Worm (Caenorhabditis elegans) whole organism, dauer: ENCODE results near the gene col-43.

ENCODE experiments used
- unc-62 ChIP-seq: sonication (generic microtip); optimal IDR thresholded peaks from 2 replicates; lab custom pipeline; 2017; ENCODE audit warnings: missing biosample characterization, missing genetic modification reagents, missing genetic modification characterization

col-43 gene

ce11 chrV:8054130-8054529, 3.4 kb upstream of the col-43 start, which contains the start of gene ZC513.2:
Gene ZC513.2, plus strand, starts transcription at chrV:8054430.
- TF ChIP-seq unc-62 (GFP tag; lab: Kevin White, UChicago), result no peak

DNA sequence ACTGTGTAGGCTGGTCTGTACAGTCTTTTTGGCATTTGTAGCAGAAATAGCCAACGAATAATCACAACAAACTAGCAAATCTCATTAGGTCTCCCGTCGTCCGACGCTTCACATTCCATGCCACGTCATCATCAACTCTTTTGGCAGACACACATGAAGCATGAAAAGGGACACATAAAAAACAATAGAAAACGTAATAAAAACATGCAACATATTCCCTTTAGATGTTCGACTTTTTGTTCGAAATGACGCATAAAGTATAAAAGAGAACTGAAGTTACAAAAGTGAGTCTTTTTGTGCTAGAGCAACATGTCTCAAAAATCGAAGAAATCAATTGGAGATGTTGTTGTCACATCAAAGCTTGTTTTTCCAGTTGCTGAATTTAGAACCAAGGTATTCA, 1.1 kb upstream of the col-43 start, which contains the start of gene sth-1:
sth-1 (plus strand) TSS at position 301 of the 400 bp plus-strand sequence.
- no peak for TF ChIP-seq unc-62 (GFP tag; lab: Kevin White, UChicago)

ce11 chrV:8050059-8050677, 543 bp downstream of the col-43 start:
- TF ChIP-seq unc-62 (GFP tag; lab: Kevin White, UChicago), result no peak

DNA sequence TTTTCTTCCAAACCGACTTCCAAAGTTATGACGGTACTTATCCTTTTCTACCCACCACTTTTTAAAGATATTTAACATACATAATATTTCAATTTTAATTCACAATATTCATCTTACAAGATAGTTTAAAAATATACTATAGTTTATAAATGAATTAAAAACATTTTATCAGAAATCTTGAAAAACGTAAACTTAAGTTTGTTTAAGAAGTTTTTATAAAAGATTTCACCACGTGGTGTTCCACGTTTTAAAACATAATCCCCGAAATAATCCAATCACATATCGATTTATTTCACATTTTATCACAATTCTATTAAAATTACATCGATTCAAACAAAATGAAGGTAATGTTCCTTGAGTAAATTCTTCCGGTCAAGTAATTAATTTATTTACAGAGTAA, 4.0 kb downstream of the col-43 start, which contains the start of gene ZC513.3:
ZC513.3 (plus strand) TSS at position 301 of the 400 bp plus-strand sequence.
- TF ChIP-seq unc-62 (GFP tag; lab: Kevin White, UChicago), result no peak

DNA sequence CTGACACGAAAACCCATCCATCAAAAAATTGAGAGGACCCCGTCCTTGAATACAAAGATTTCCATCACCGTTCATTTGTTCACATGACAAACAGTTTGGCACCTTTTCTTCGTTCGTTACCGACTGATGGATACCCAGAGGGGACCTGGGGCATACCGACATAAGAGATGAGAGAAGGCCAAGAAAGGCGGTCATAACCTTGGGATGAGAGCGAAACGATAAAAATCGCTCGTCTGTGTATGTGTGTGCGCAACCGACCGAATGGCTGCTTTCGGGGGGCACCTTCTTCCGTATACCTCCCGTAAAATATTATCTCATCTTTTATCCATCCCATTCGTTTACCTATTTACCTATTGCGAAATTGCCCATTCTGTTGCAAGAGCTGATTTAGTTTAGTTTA, 5.8 kb downstream of the col-43 start:
- no peak for TF ChIP-seq unc-62 (GFP tag; lab: Kevin White, UChicago)

- no peak for TF ChIP-seq unc-62 (GFP tag; lab: Kevin White, UChicago)
Observed at ce11 chrV:8043664-8044063, 7.0 kb downstream of the col-43 start.

ce11 chrV:8041336-8041868, 9.3 kb downstream of the col-43 start:
- TF ChIP-seq unc-62 (GFP tag; lab: Kevin White, UChicago), result no peak

ce11 chrV:8040247-8041084, 10.2 kb downstream of the col-43 start:
- no peak for TF ChIP-seq unc-62 (GFP tag; lab: Kevin White, UChicago)

DNA sequence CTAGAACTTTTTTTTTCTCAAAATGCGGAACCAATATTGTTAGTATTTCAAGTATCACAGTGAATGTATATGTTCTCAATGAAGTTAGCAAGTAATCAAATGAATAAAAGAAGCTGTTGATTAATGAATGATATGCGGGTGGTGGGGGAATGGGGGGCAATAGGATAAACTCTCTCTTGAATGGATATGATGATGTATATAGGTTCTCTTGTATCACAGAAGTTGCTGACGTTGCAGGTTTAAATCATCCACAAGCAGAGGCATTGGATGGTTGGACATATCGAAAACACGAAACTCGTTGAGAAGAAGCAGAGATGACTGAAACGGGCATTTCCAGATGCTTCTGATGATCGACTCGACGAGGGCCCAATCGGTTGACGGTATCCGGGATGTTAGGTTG, 11.1 kb downstream of the col-43 start:
- no peak for TF ChIP-seq unc-62 (GFP tag; lab: Kevin White, UChicago)

DNA sequence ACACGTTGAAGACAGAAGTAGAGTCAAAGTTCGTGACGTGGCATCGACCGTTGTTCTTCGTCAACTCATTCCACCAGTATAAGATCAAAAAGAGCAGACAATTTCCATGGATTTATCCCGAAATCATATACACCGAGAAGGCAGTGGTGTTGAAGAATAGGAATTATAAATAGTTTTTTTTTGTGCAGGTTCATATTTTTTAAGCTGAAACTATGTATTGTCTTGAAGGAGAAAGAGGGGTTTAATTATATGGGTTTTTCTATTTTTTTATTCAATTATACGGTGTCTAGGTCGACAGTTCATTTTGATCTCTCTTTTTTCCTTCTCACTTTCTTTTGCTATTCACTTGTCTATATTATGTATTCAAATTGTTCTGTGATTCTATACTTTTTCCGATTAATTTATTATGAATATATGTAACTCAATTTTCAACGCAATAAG, 11.6 kb downstream of the col-43 start:
- TF ChIP-seq unc-62 (GFP tag; lab: Kevin White, UChicago), result no peak

- no peak for TF ChIP-seq unc-62 (GFP tag; lab: Kevin White, UChicago)
Observed at ce11 chrV:8035947-8036346, 14.8 kb downstream of the col-43 start, which contains the start of gene ZC513.14. Gene ZC513.14, minus strand, starts transcription at chrV:8036047.

- TF ChIP-seq unc-62 (GFP tag; lab: Kevin White, UChicago), result no peak
Observed at ce11 chrV:8034811-8035210, 15.9 kb downstream of the col-43 start, which contains the start of gene algn-12. Gene algn-12, plus strand, starts transcription at chrV:8035111.

DNA sequence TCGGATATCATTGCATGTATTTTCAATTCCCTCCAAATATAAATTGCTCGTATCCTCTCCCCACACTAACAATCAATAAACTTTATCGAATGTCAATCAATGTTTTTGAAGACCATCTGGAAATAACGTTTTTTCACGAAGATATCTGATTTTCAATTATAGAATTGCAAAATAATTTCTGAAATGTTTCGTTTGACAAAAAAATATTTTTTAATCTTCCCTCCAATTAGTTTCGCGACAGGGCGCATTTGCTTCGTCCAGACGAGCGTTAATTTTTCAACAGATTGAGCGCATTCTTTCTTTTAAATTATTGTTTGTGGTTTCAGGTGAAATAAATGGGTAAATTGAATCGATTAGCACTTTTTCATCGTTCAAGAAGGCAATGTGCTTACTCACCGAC, 19.6 kb downstream of the col-43 start, which contains the start of gene vars-1:
vars-1 (plus strand) TSS at position 291 of the 400 bp plus-strand sequence.
- TF ChIP-seq unc-62 (GFP tag; lab: Kevin White, UChicago), result no peak

- no peak for TF ChIP-seq unc-62 (GFP tag; lab: Kevin White, UChicago)
Observed at ce11 chrV:8028825-8029489, 21.8 kb downstream of the col-43 start, which contains the start of gene oma-2. Gene oma-2, plus strand, starts transcription at chrV:8029439.

- TF ChIP-seq unc-62 (GFP tag; lab: Kevin White, UChicago), result no peak
Observed at ce11 chrV:8027429-8028142, 23.1 kb downstream of the col-43 start.
